Worm (Caenorhabditis elegans) whole organism, L3 larva: ENCODE results near the gene Y46G5A.14.

Experiments
- nhr-12 ChIP-seq: fragments of 150-350 bp; optimal IDR thresholded peaks from 2 replicates; lab custom pipeline; 2014; ENCODE audit warnings: missing biosample characterization, missing genetic modification characterization
- nhr-28 ChIP-seq: fragments of 150-350 bp; optimal IDR thresholded peaks from 2 replicates; lab custom pipeline; 2014; ENCODE audit warnings: missing biosample characterization, missing genetic modification characterization
- nhr-76 ChIP-seq: fragments of 150-350 bp; sonication (generic microtip); optimal IDR thresholded peaks from 5 replicates; lab custom pipeline; 2014; ENCODE audit warnings: missing biosample characterization, missing genetic modification characterization
- pha-4 ChIP-seq: fragments of 150-350 bp; optimal IDR thresholded peaks from 2 replicates; lab custom pipeline; 2014; ENCODE audit warnings: missing biosample characterization, missing genetic modification reagents, missing genetic modification characterization
- ztf-11 ChIP-seq: fragments of 150-350 bp; optimal IDR thresholded peaks from 2 replicates; lab custom pipeline; 2014; ENCODE audit warnings: missing biosample characterization, missing genetic modification characterization

- TF ChIP-seq nhr-28 (no peak), nhr-12 (tag; lab: Kevin White, UChicago) (no peak), pha-4 (tag; lab: Kevin White, UChicago) (no peak), nhr-76 (no peak), ztf-11 (no peak)
Measured at ce11 chrII:12760497-12760896, 14.0 kb upstream of the Y46G5A.14 start, which contains the start of gene cnp-2.
